Fruit fly (Drosophila melanogaster) whole organism, embryonic: ENCODE results near the gene temp.

Experiments used
- Ada2b ChIP-seq: fragments of 200-800 bp; sonication (Bioruptor generic); IDR thresholded peaks from 2 replicates; pipeline ENCODE4 v1.3.6; 2022; ENCODE audit warnings: missing biosample characterization, missing genetic modification characterization
- Aef1 ChIP-seq: fragments of 200-800 bp; sonication (Bioruptor generic); IDR thresholded peaks from 3 replicates; pipeline ENCODE4 v1.3.6; 2022; ENCODE audit warnings: missing biosample characterization, missing genetic modification characterization
- CG11093 ChIP-seq: fragments of 200-800 bp; sonication (Bioruptor generic); IDR thresholded peaks from 3 replicates; pipeline ENCODE4 v1.3.6; 2022; ENCODE audit warnings: missing biosample characterization, missing genetic modification characterization
- CG12236 ChIP-seq: fragments of 200-800 bp; sonication (Bioruptor generic); optimal IDR thresholded peaks from 2 replicates; lab custom pipeline; 2016; ENCODE audit warnings: missing biosample characterization, missing genetic modification characterization
- CG13624 ChIP-seq: fragments of 200-800 bp; sonication (Bioruptor generic); optimal IDR thresholded peaks from 2 replicates; lab custom pipeline; 2016; ENCODE audit warnings: missing biosample characterization, missing genetic modification characterization
- CG13775 ChIP-seq: fragments of 200-800 bp; sonication (Bioruptor generic); optimal IDR thresholded peaks from 3 replicates; lab custom pipeline; 2017; ENCODE audit warnings: missing biosample characterization, mild to moderate bottlenecking, missing genetic modification characterization
- CG14965 ChIP-seq: fragments of 200-800 bp; sonication (Bioruptor generic); optimal IDR thresholded peaks from 2 replicates; lab custom pipeline; 2016; ENCODE audit warnings: missing biosample characterization, missing genetic modification characterization, borderline replicate concordance
- CG15073 ChIP-seq: fragments of 200-800 bp; sonication (Bioruptor generic); optimal IDR thresholded peaks from 2 replicates; lab custom pipeline; 2016; ENCODE audit warnings: missing biosample characterization, missing genetic modification characterization
- CG1603 ChIP-seq: fragments of 200-800 bp; sonication (Bioruptor generic); optimal IDR thresholded peaks from 2 replicates; lab custom pipeline; 2019; ENCODE audit warnings: missing biosample characterization, mild to moderate bottlenecking, missing genetic modification characterization, moderate library complexity
- CG18011 ChIP-seq: fragments of 200-800 bp; sonication (Bioruptor generic); optimal IDR thresholded peaks from 2 replicates; lab custom pipeline; 2017; ENCODE audit warnings: missing biosample characterization, missing genetic modification characterization, mild to moderate bottlenecking, moderate library complexity, missing genotype
- CG31224 ChIP-seq: fragments of 200-800 bp; sonication (Bioruptor generic); IDR thresholded peaks from 2 replicates; pipeline ENCODE4 v1.3.6; 2022; ENCODE audit warnings: missing biosample characterization, missing genetic modification characterization
- CG31388 ChIP-seq: fragments of 200-800 bp; sonication (Bioruptor generic); optimal IDR thresholded peaks from 2 replicates; lab custom pipeline; 2016; ENCODE audit warnings: missing biosample characterization, missing genetic modification characterization
- CG4404 ChIP-seq: fragments of 200-800 bp; sonication (Bioruptor generic); IDR thresholded peaks from 2 replicates; pipeline ENCODE4 v1.3.6; 2022; ENCODE audit warnings: missing biosample characterization, missing genetic modification characterization
- CG4854 ChIP-seq: fragments of 200-800 bp; sonication (Bioruptor generic); optimal IDR thresholded peaks from 2 replicates; lab custom pipeline; 2016; ENCODE audit warnings: missing biosample characterization, missing genetic modification characterization, inconsistent platforms
- CG6272 ChIP-seq: fragments of 200-800 bp; sonication (Bioruptor generic); IDR thresholded peaks from 2 replicates; pipeline ENCODE4 v1.3.6; 2022; ENCODE audit warnings: missing biosample characterization, missing genetic modification characterization
- CG6654 ChIP-seq: fragments of 200-800 bp; sonication (Bioruptor generic); optimal IDR thresholded peaks from 2 replicates; lab custom pipeline; 2017; ENCODE audit warnings: missing biosample characterization, mild to moderate bottlenecking, missing genetic modification characterization
- CG6689 ChIP-seq: fragments of 200-800 bp; sonication (Bioruptor generic); IDR thresholded peaks from 2 replicates; pipeline ENCODE4 v1.3.6; 2022; ENCODE audit warnings: missing biosample characterization, missing genetic modification characterization
- CG6791 ChIP-seq: fragments of 200-800 bp; sonication (Bioruptor generic); IDR thresholded peaks from 3 replicates; pipeline ENCODE4 v1.3.6; 2022; ENCODE audit warnings: missing biosample characterization, missing genetic modification characterization; ENCODE audit not compliant: partially characterized antibody
- CG7839 ChIP-seq: fragments of 200-800 bp; sonication (Bioruptor generic); optimal IDR thresholded peaks from 3 replicates; lab custom pipeline; 2018; ENCODE audit warnings: missing biosample characterization, mild to moderate bottlenecking, missing genetic modification characterization, moderate library complexity
- CG7987 ChIP-seq: fragments of 200-800 bp; sonication (Bioruptor generic); optimal IDR thresholded peaks from 2 replicates; lab custom pipeline; 2018; ENCODE audit warnings: missing biosample characterization, mild to moderate bottlenecking, missing genetic modification characterization, moderate library complexity
- CG8089 ChIP-seq: fragments of 200-800 bp; sonication (Bioruptor generic); optimal IDR thresholded peaks from 3 replicates; lab custom pipeline; 2016; ENCODE audit warnings: missing biosample characterization, missing genetic modification characterization
- CG8388 ChIP-seq: fragments of 200-800 bp; sonication (Bioruptor generic); optimal IDR thresholded peaks from 2 replicates; lab custom pipeline; 2019; ENCODE audit warnings: missing biosample characterization, mild to moderate bottlenecking, missing genetic modification characterization, moderate library complexity
- CG8924 ChIP-seq: fragments of 200-800 bp; optimal IDR thresholded peaks from 3 replicates; lab custom pipeline; 2019; ENCODE audit warnings: missing biosample characterization, mild to moderate bottlenecking, missing genetic modification characterization, moderate library complexity
- CG9817 ChIP-seq: fragments of 200-800 bp; sonication (Bioruptor generic); optimal IDR thresholded peaks from 2 replicates; lab custom pipeline; 2018; ENCODE audit warnings: missing biosample characterization, mild to moderate bottlenecking, missing genetic modification characterization, moderate library complexity
- CTCF ChIP-seq: fragments of 200-800 bp; sonication (Bioruptor generic); optimal IDR thresholded peaks from 2 replicates; lab custom pipeline; 2017; ENCODE audit warnings: missing biosample characterization, mild to moderate bottlenecking, missing genetic modification characterization, moderate library complexity
- Dip3 ChIP-seq: fragments of 200-800 bp; sonication (Bioruptor generic); optimal IDR thresholded peaks from 3 replicates; lab custom pipeline; 2016; ENCODE audit warnings: missing biosample characterization, missing genetic modification characterization
- Ets65A ChIP-seq: fragments of 200-800 bp; sonication (Bioruptor generic); peaks from one replicate; lab custom pipeline; 2016; ENCODE audit warnings: missing biosample characterization, missing genetic modification characterization
- HmgD ChIP-seq: fragments of 200-800 bp; sonication (Bioruptor generic); optimal IDR thresholded peaks from 3 replicates; lab custom pipeline; 2016; ENCODE audit warnings: missing biosample characterization, missing genetic modification characterization
- Lpt ChIP-seq: fragments of >200 bp; optimal IDR thresholded peaks from 2 replicates; lab custom pipeline; 2018; ENCODE audit warnings: missing biosample characterization, missing genetic modification characterization
- Oaz ChIP-seq: fragments of 200-800 bp; sonication (Bioruptor generic); IDR thresholded peaks from 2 replicates; pipeline ENCODE4 v1.3.6; 2022; ENCODE audit warnings: missing biosample characterization, missing genetic modification characterization
- Ptx1 ChIP-seq: fragments of 200-800 bp; sonication (Bioruptor generic); IDR thresholded peaks from 2 replicates; pipeline ENCODE4 v1.3.6; 2022; ENCODE audit warnings: missing biosample characterization, missing genetic modification characterization
- Sox100B ChIP-seq: fragments of 200-800 bp; sonication (Bioruptor generic); optimal IDR thresholded peaks from 3 replicates; lab custom pipeline; 2018; ENCODE audit warnings: missing biosample characterization, mild to moderate bottlenecking, missing genetic modification characterization
- TFAM ChIP-seq: fragments of 200-800 bp; sonication (Bioruptor generic); optimal IDR thresholded peaks from 2 replicates; lab custom pipeline; 2017; ENCODE audit warnings: missing biosample characterization, missing genetic modification characterization, inconsistent platforms
- amos ChIP-seq: fragments of 200-800 bp; sonication (Bioruptor generic); IDR thresholded peaks from 2 replicates; pipeline ENCODE4 v1.3.6; 2022; ENCODE audit warnings: missing biosample characterization, missing genetic modification characterization; ENCODE audit not compliant: partially characterized antibody
- cad ChIP-seq: fragments of >200 bp; optimal IDR thresholded peaks from 2 replicates; lab custom pipeline; 2017; ENCODE audit warnings: missing biosample characterization, missing genetic modification characterization
- cas ChIP-seq: fragments of 200-800 bp; sonication (Bioruptor generic); IDR thresholded peaks from 2 replicates; pipeline ENCODE4 v1.3.6; 2022; ENCODE audit warnings: missing biosample characterization, missing genetic modification characterization
- crc ChIP-seq: fragments of 200-800 bp; sonication (Bioruptor generic); optimal IDR thresholded peaks from 2 replicates; lab custom pipeline; 2016; ENCODE audit warnings: missing biosample characterization, missing genetic modification characterization
- cwo ChIP-seq: fragments of 200-800 bp; sonication (Bioruptor generic); optimal IDR thresholded peaks from 3 replicates; lab custom pipeline; 2017; ENCODE audit warnings: missing biosample characterization, missing genetic modification characterization, mild to moderate bottlenecking, moderate library complexity, missing genetic modification reagents
- dati ChIP-seq: fragments of 200-800 bp; sonication (Bioruptor generic); IDR thresholded peaks from 2 replicates; pipeline ENCODE4 v1.3.6; 2022; ENCODE audit warnings: missing biosample characterization, missing genetic modification characterization
- fd64A ChIP-seq: fragments of 200-800 bp; sonication (Bioruptor generic); optimal IDR thresholded peaks from 3 replicates; lab custom pipeline; 2018; ENCODE audit warnings: missing biosample characterization, mild to moderate bottlenecking, missing genetic modification characterization
- fru ChIP-seq: fragments of >200 bp; optimal IDR thresholded peaks from 2 replicates; lab custom pipeline; 2017
- gcm ChIP-seq: fragments of 200-800 bp; sonication (Bioruptor generic); optimal IDR thresholded peaks from 2 replicates; lab custom pipeline; 2019; ENCODE audit warnings: missing biosample characterization, mild to moderate bottlenecking, missing genetic modification characterization, moderate library complexity
- lab ChIP-seq: fragments of 200-800 bp; sonication (Bioruptor generic); optimal IDR thresholded peaks from 3 replicates; lab custom pipeline; 2017; ENCODE audit warnings: missing biosample characterization, missing genetic modification characterization, mild to moderate bottlenecking, moderate library complexity, missing genetic modification reagents
- phol ChIP-seq: fragments of 200-800 bp; sonication (Bioruptor generic); optimal IDR thresholded peaks from 3 replicates; lab custom pipeline; 2018; ENCODE audit warnings: missing biosample characterization, mild to moderate bottlenecking, missing genetic modification characterization, moderate library complexity
- pnt ChIP-seq: fragments of 200-800 bp; sonication (Bioruptor generic); optimal IDR thresholded peaks from 3 replicates; lab custom pipeline; 2016; ENCODE audit warnings: missing biosample characterization, missing genetic modification characterization
- prd ChIP-seq, 3 experiments: fragments of >200 bp in 2 of 3; fragments of 200-800 bp in 1 of 3; sonication (Bioruptor generic) in 1 of 3; optimal IDR thresholded peaks in 2 of 3; IDR thresholded peaks in 1 of 3; 2 replicates in 2 of 3; 3 replicates in 1 of 3; pipeline versions ENCODE4 v1.3.6 to Lab custom; 2017 to 2022; ENCODE audit warnings: missing biosample characterization in 1 of 3, missing genetic modification characterization in 1 of 3
- sens-2 ChIP-seq: fragments of 200-800 bp; sonication (Bioruptor generic); IDR thresholded peaks from 2 replicates; pipeline ENCODE4 v1.3.6; 2022; ENCODE audit warnings: missing biosample characterization, missing genetic modification characterization
- sisA ChIP-seq: fragments of 200-800 bp; sonication (Bioruptor generic); IDR thresholded peaks from 2 replicates; pipeline ENCODE4 v1.3.6; 2022; ENCODE audit warnings: missing biosample characterization, missing genetic modification characterization
- slou ChIP-seq: fragments of 200-800 bp; sonication (Bioruptor generic); optimal IDR thresholded peaks from 3 replicates; lab custom pipeline; 2016; ENCODE audit warnings: missing biosample characterization, missing genetic modification characterization
- sr ChIP-seq: fragments of 200-800 bp; sonication (Bioruptor generic); IDR thresholded peaks from 3 replicates; pipeline ENCODE4 v1.3.6; 2022; ENCODE audit warnings: missing biosample characterization, missing genetic modification characterization
- ssp ChIP-seq: fragments of 200-800 bp; sonication (Bioruptor generic); IDR thresholded peaks from 2 replicates; pipeline ENCODE4 v1.3.6; 2022; ENCODE audit warnings: missing biosample characterization, missing genetic modification characterization
- zfh1 ChIP-seq: fragments of 200-800 bp; sonication (Bioruptor generic); IDR thresholded peaks from 3 replicates; pipeline ENCODE4 v1.3.6; 2022; ENCODE audit warnings: missing biosample characterization, missing genetic modification characterization

temp gene

DNA sequence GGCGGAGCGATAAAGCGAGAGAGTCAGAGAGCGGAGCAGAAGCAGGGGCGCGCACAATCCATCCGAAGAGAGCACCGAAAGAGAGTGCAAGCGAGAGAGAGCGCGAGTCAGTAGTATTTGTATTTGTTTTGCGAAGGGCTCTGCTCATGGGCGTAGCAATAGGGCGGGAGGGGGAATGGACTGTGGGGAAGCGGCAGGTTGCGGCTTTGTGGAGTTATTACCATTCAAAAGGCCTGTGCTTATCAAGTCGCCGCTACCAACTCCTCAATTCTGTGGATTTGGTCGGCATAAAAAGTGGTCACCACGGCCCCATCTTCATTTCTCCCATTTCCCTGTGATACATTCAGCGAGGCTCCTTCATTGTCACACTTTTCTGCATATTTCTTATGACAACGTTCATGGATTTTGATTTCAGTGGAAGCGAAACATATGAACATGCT lies 38.8 kb upstream of the temp start (continued):
- TF ChIP-seq cwo (GFP tag; lab: Kevin White, UChicago): peak; percentile 59
- no peak for TF ChIP-seq prd (optimal IDR thresholded peaks at IDR 0.05; lab: Kevin White, UChicago)
- peak; percentile 60; the same call in 2 of the 3 replicates for TF ChIP-seq prd (GFP tag; IDR thresholded peaks at IDR 0.05; lab: Robert Waterston, UW)
- no peak for TF ChIP-seq CG6791 (GFP tag; lab: Robert Waterston, UW)
- TF ChIP-seq CG4404 (GFP tag; lab: Robert Waterston, UW): peak; percentile 48; the same call in 1 of the 2 replicates
- TF ChIP-seq HmgD (GFP tag; lab: Kevin White, UChicago): no peak
- TF ChIP-seq CG31224 (GFP tag; lab: Robert Waterston, UW): no peak
- TF ChIP-seq dati (GFP tag; lab: Robert Waterston, UW): no peak
- no peak for TF ChIP-seq CG8089 (GFP tag; lab: Kevin White, UChicago)
- peak; percentile 38 for TF ChIP-seq CG9817 (tag; lab: Kevin White, UChicago)
- TF ChIP-seq amos (GFP tag; lab: Robert Waterston, UW): no peak
- TF ChIP-seq CTCF (GFP tag; lab: Kevin White, UChicago): no peak
- peak; percentile 34 for TF ChIP-seq CG6272 (GFP tag; lab: Robert Waterston, UW)
- no peak for TF ChIP-seq Ets65A (GFP tag; lab: Kevin White, UChicago)
- TF ChIP-seq CG11093 (GFP tag; lab: Robert Waterston, UW): no peak
- TF ChIP-seq lab (GFP tag; lab: Kevin White, UChicago): peak; percentile 61
- no peak for TF ChIP-seq CG31388 (GFP tag; lab: Kevin White, UChicago)
- TF ChIP-seq phol (tag; lab: Kevin White, UChicago): peak; percentile 6
- no peak for TF ChIP-seq CG13624 (GFP tag; lab: Kevin White, UChicago)
- peak; percentile 19; the same call in 1 of the 2 replicates for TF ChIP-seq sens-2 (GFP tag; lab: Robert Waterston, UW)
- TF ChIP-seq CG6689: no peak
- TF ChIP-seq gcm: no peak
- TF ChIP-seq CG1603 (tag; lab: Kevin White, UChicago): peak; percentile 36
- TF ChIP-seq ssp (GFP tag; lab: Robert Waterston, UW): no peak
- TF ChIP-seq slou (GFP tag; lab: Kevin White, UChicago): no peak
- TF ChIP-seq CG8388 (GFP tag; lab: Kevin White, UChicago): no peak
- TF ChIP-seq fru (lab: Kevin White, UChicago): no peak
- TF ChIP-seq cas (GFP tag; lab: Robert Waterston, UW): no peak
- TF ChIP-seq CG7839 (tag; lab: Kevin White, UChicago): peak; percentile 48
- TF ChIP-seq Ptx1 (GFP tag; lab: Robert Waterston, UW): peak; percentile 62
- no peak for TF ChIP-seq CG15073
- TF ChIP-seq Lpt (GFP tag; lab: Kevin White, UChicago): no peak
- TF ChIP-seq CG8924 (tag; lab: Kevin White, UChicago): peak; percentile 44
- TF ChIP-seq fd64A (GFP tag; lab: Kevin White, UChicago): no peak
- no peak for TF ChIP-seq CG14965 (GFP tag; lab: Kevin White, UChicago)
- no peak for TF ChIP-seq CG4854 (GFP tag; lab: Kevin White, UChicago)
- TF ChIP-seq CG6654: peak; percentile 22
- TF ChIP-seq CG18011 (GFP tag; lab: Kevin White, UChicago): peak; percentile 34
- no peak for TF ChIP-seq zfh1 (GFP tag; lab: Robert Waterston, UW)
- TF ChIP-seq Ada2b: peak; percentile 49; the same call in 1 of the 2 replicates
- no peak for TF ChIP-seq CG13775 (GFP tag; lab: Kevin White, UChicago)
- no peak for TF ChIP-seq pnt (GFP tag; lab: Kevin White, UChicago)
- TF ChIP-seq crc (GFP tag; lab: Kevin White, UChicago): no peak
- TF ChIP-seq CG7987: no peak
- TF ChIP-seq Sox100B (GFP tag; lab: Kevin White, UChicago): peak; percentile 17
- no peak for TF ChIP-seq cad
- no peak for TF ChIP-seq Dip3 (GFP tag; lab: Kevin White, UChicago)
- no peak for TF ChIP-seq CG12236 (GFP tag; lab: Kevin White, UChicago)
- peak; percentile 5; the same call in 1 of the 3 replicates for TF ChIP-seq sr (GFP tag; lab: Robert Waterston, UW)
- TF ChIP-seq sisA: peak; percentile 38; the same call in 1 of the 2 replicates
- TF ChIP-seq TFAM: no peak
- peak; percentile 48; the same call in 2 of the 3 replicates for TF ChIP-seq Aef1 (GFP tag; lab: Robert Waterston, UW)
- TF ChIP-seq Oaz (GFP tag; lab: Robert Waterston, UW): no peak
